Worm (Caenorhabditis elegans) whole organism, L2 larva: ENCODE results near the gene srbc-30.

Experiments used
- R02D3.7 ChIP-seq: fragments of 150-350 bp; optimal IDR thresholded peaks from 2 replicates; lab custom pipeline; 2014; ENCODE audit warnings: missing biosample characterization, missing genetic modification characterization
- ama-1 ChIP-seq: fragments of 150-350 bp; optimal IDR thresholded peaks from 2 replicates; lab custom pipeline; 2018; ENCODE audit warnings: inconsistent platforms
- egl-27 ChIP-seq: sonication (generic microtip); optimal IDR thresholded peaks from 3 replicates; lab custom pipeline; 2017; ENCODE audit warnings: missing biosample characterization, missing genetic modification reagents, missing genetic modification characterization
- gmeb-1 ChIP-seq: fragments of 150-350 bp; optimal IDR thresholded peaks from 2 replicates; lab custom pipeline; 2014; ENCODE audit warnings: missing biosample characterization, missing genetic modification characterization
- lin-13 ChIP-seq: fragments of 150-350 bp; optimal IDR thresholded peaks from 2 replicates; lab custom pipeline; 2014; ENCODE audit warnings: missing biosample characterization, missing genetic modification reagents, missing genetic modification characterization
- sem-4 ChIP-seq: fragments of 150-350 bp; optimal IDR thresholded peaks from 2 replicates; lab custom pipeline; 2014; ENCODE audit warnings: missing biosample characterization, missing genetic modification reagents, missing genetic modification characterization
- skn-1 ChIP-seq: sonication (generic microtip); optimal IDR thresholded peaks from 2 replicates; lab custom pipeline; 2017; ENCODE audit warnings: missing biosample characterization, missing genetic modification characterization
- snpc-4 ChIP-seq: fragments of 150-350 bp; optimal IDR thresholded peaks from 2 replicates; lab custom pipeline; 2014; ENCODE audit warnings: missing biosample characterization, missing genetic modification characterization

DNA sequence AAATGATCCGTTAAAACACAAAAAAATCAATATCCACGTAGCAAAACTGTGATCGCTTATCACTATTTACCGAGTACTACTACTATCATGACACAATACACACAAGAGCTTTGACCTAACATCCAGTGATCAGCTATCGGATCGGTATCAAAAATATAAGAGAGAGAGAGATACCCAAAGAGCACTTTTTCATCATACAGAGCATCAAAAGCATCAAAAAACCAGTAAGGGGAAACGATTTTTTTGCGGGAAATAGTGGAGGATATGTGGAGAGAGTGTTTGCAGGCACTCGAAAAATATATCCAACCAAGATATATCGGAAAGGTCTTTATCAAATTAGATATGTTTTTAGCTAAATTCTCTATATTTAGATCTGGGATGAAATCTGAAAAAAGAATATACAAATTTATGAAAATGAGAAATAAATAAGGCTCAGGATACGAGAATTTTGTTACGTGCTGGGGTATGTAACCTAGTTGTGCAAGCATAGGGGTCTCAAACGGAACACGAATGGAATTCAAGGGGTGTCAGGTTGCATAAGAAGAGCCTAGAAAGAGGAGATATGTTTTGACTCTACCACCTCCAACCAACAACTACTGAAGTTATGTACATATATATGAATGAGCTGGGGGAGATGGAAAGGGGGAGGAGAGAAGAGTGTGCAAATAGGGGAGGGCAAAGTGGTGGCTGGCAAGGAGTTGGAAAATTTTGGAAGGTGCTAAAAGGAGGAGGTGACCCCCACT, 35.0 kb downstream of the srbc-30 start:
- TF ChIP-seq R02D3.7 (tag; lab: Kevin White, UChicago) (no peak), skn-1 (no peak), sem-4 (tag; lab: Kevin White, UChicago) (no peak), snpc-4 (tag; lab: Kevin White, UChicago) (no peak), egl-27 (no peak), ama-1 (no peak), lin-13 (GFP tag; lab: Kevin White, UChicago) (no peak), gmeb-1 (tag; lab: Kevin White, UChicago) (no peak)
